Worm (Caenorhabditis elegans): Measurements from ENCODE around the gene K01G12.3.

The K01G12.3 gene

DNA sequence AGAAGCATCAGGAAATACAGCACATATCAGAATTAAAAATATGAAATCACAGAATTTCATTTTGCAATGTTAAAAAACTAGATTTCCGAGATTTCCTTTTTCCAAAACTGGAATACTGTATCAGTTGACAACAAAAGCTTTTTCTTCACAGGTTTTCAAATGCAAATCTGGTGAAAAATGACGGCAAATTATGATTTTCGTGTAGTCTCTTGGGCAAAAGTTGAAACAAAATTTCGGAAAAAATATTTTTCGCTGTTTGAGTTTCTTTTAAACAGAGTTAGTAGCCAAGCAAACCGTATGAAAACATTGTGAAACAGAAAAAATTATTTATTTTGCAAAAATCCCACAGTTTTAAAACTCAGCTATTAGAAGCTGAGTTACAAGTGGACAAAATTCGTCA is 51.1 kb downstream of the K01G12.3 start, which contains the start of gene Y64G10A.2:
Y64G10A.2 (minus strand) TSS at position 101 of the 400 bp plus-strand sequence.
- TF ChIP-seq hmg-11 (tag; optimal IDR thresholded peaks at IDR 0.05) (no peak), mdl-1 (tag; optimal IDR thresholded peaks at IDR 0.05) (no peak), lin-15B (tag; optimal IDR thresholded peaks at IDR 0.05) (no peak), elt-3 (tag; optimal IDR thresholded peaks at IDR 0.05) (no peak), nhr-43 (tag; optimal IDR thresholded peaks at IDR 0.05; ENCODE audit: poor library complexity, severe bottlenecking) (no peak), nfya-1 (tag; optimal IDR thresholded peaks at IDR 0.05; ENCODE audit: insufficient read depth) (no peak), nhr-67 (tag; optimal IDR thresholded peaks at IDR 0.05) (no peak)

Data from whole organism, L3 larva.